Fruit fly (Drosophila melanogaster): Measurements from ENCODE around the gene CG18789.

The CG18789 gene

dm6 chr2L:12026458-12027431, 31.5 kb upstream of the CG18789 start (continued):
- peak; percentile 6 for TF ChIP-seq CG11398 (GFP tag; optimal IDR thresholded peaks at IDR 0.05)
- 0 out of 2 replicates have a peak, but pooled peaks have one; percentile 40 for TF ChIP-seq chm (GFP tag; IDR thresholded peaks at IDR 0.05)
- peak; percentile 35 for TF ChIP-seq Hand (GFP tag; optimal IDR thresholded peaks at IDR 0.05)
- no peak for TF ChIP-seq crp (GFP tag; optimal IDR thresholded peaks at IDR 0.05)
- TF ChIP-seq Max (GFP tag; optimal IDR thresholded peaks at IDR 0.05), result peak; percentile 54
- TF ChIP-seq da (GFP tag; optimal IDR thresholded peaks at IDR 0.05), result peak; percentile 12
- no peak; the same call in none of the 2 replicates for TF ChIP-seq CG6689 (GFP tag; IDR thresholded peaks at IDR 0.05)
- TF ChIP-seq tio (GFP tag; optimal IDR thresholded peaks at IDR 0.05), result peak; percentile 69
- TF ChIP-seq CG15696 (tag; optimal IDR thresholded peaks at IDR 0.05), result no peak
- TF ChIP-seq vvl (GFP tag; IDR thresholded peaks at IDR 0.05), result no peak; the same call in 1 of the 2 replicates
- no peak for TF ChIP-seq hth (optimal IDR thresholded peaks at IDR 0.05)
- TF ChIP-seq CHES-1-like (GFP tag; optimal IDR thresholded peaks at IDR 0.05), result peak; percentile 31
- TF ChIP-seq pita (GFP tag; optimal IDR thresholded peaks at IDR 0.05), result no peak
- TF ChIP-seq CG6813 (GFP tag; optimal IDR thresholded peaks at IDR 0.05), result peak; percentile 28
- peak; percentile 72 for TF ChIP-seq CG13775 (GFP tag; optimal IDR thresholded peaks at IDR 0.05)
- peak; percentile 60 for TF ChIP-seq bcd (GFP tag; optimal IDR thresholded peaks at IDR 0.05)
- TF ChIP-seq CG7987 (GFP tag; optimal IDR thresholded peaks at IDR 0.05), result no peak
- TF ChIP-seq jing (GFP tag; optimal IDR thresholded peaks at IDR 0.05), result no peak
- TF ChIP-seq CG16863 (GFP tag; optimal IDR thresholded peaks at IDR 0.05), result peak; percentile 15
- TF ChIP-seq Blimp-1 (GFP tag; optimal IDR thresholded peaks at IDR 0.05), result peak; percentile 63
- TF ChIP-seq salm (tag; optimal IDR thresholded peaks at IDR 0.05), result no peak
- peak; percentile 59 for TF ChIP-seq CG17385 (GFP tag; optimal IDR thresholded peaks at IDR 0.05)
- TF ChIP-seq stc (GFP tag; IDR thresholded peaks at IDR 0.05), result 0 out of 2 replicates have a peak, but pooled peaks have one; percentile 25
- peak; percentile 72 for TF ChIP-seq CG11504 (tag; optimal IDR thresholded peaks at IDR 0.05)
- 0 out of 2 replicates have a peak, but pooled peaks have one; percentile 7 for TF ChIP-seq Atf6 (GFP tag; IDR thresholded peaks at IDR 0.05)
- TF ChIP-seq CG7928 (GFP tag; optimal IDR thresholded peaks at IDR 0.05), result no peak
- TF ChIP-seq CG43689 (GFP tag; IDR thresholded peaks at IDR 0.05), result 0 out of 2 replicates have a peak, but pooled peaks have one; percentile 25
- TF ChIP-seq zen2 (GFP tag; IDR thresholded peaks at IDR 0.05; ENCODE audit: partially characterized antibody), result 0 out of 3 replicates have a peak, but pooled peaks have one; percentile 29
- TF ChIP-seq knrl (GFP tag; IDR thresholded peaks at IDR 0.05; ENCODE audit: partially characterized antibody), result no peak
- TF ChIP-seq crc (GFP tag; optimal IDR thresholded peaks at IDR 0.05), result no peak
- TF ChIP-seq Hr39 (optimal IDR thresholded peaks at IDR 0.05), result no peak
- peak; percentile 54; the same call in 1 of the 3 replicates for TF ChIP-seq zfh1 (GFP tag; IDR thresholded peaks at IDR 0.05)
- no peak for TF ChIP-seq CG9876 (GFP tag; optimal IDR thresholded peaks at IDR 0.05)
- no peak for TF ChIP-seq ap (GFP tag; IDR thresholded peaks at IDR 0.05)
- TF ChIP-seq otp (GFP tag; IDR thresholded peaks at IDR 0.05), result no peak
- peak; percentile 11 for TF ChIP-seq CG30020 (tag; optimal IDR thresholded peaks at IDR 0.05)
- TF ChIP-seq ci (GFP tag; IDR thresholded peaks at IDR 0.05), result peak; percentile 44; the same call in 1 of the 3 replicates
- no peak for TF ChIP-seq Neu2 (GFP tag; optimal IDR thresholded peaks at IDR 0.05; ENCODE audit: borderline replicate concordance)
- no peak for TF ChIP-seq sna (GFP tag; IDR thresholded peaks at IDR 0.05; ENCODE audit: partially characterized antibody)
- no peak for TF ChIP-seq pb (GFP tag; optimal IDR thresholded peaks at IDR 0.05)
- TF ChIP-seq CG16815 (GFP tag; optimal IDR thresholded peaks at IDR 0.05), result no peak
- no peak for TF ChIP-seq Dfd (GFP tag; optimal IDR thresholded peaks at IDR 0.05)
- TF ChIP-seq fru (optimal IDR thresholded peaks at IDR 0.05), result no peak
- TF ChIP-seq CG14965 (GFP tag; optimal IDR thresholded peaks at IDR 0.05; ENCODE audit: borderline replicate concordance), result no peak
- TF ChIP-seq Rx (GFP tag; IDR thresholded peaks at IDR 0.05), result peak; percentile 33; the same call in 1 of the 2 replicates
- TF ChIP-seq CG12071 (GFP tag; optimal IDR thresholded peaks at IDR 0.05), result no peak
- peak; percentile 8 for TF ChIP-seq Deaf1 (tag; optimal IDR thresholded peaks at IDR 0.05)
- TF ChIP-seq Opbp (GFP tag; IDR thresholded peaks at IDR 0.05; ENCODE audit: partially characterized antibody), result no peak
